Fruit fly (Drosophila melanogaster) whole organism, embryonic: ENCODE data around the gene CG14142.

Experiments
- Bgb ChIP-seq: fragments of 200-800 bp; sonication (Bioruptor generic); IDR thresholded peaks from 2 replicates; pipeline ENCODE4 v1.3.6; 2022; ENCODE audit warnings: missing biosample characterization, missing genetic modification characterization; ENCODE audit not compliant: partially characterized antibody
- C15 ChIP-seq: fragments of 200-800 bp; sonication (Bioruptor generic); IDR thresholded peaks from 3 replicates; pipeline ENCODE4 v1.3.6; 2022; ENCODE audit warnings: missing biosample characterization, missing genetic modification characterization
- CG10462 ChIP-seq: fragments of 200-800 bp; sonication (Bioruptor generic); optimal IDR thresholded peaks from 2 replicates; lab custom pipeline; 2016; ENCODE audit warnings: missing biosample characterization, missing genetic modification characterization
- CG12391 ChIP-seq: fragments of 200-800 bp; sonication (Bioruptor generic); optimal IDR thresholded peaks from 3 replicates; lab custom pipeline; 2018; ENCODE audit warnings: missing biosample characterization, mild to moderate bottlenecking, missing genetic modification characterization, moderate library complexity
- CG13296 ChIP-seq: fragments of 200-800 bp; sonication (Bioruptor generic); optimal IDR thresholded peaks from 3 replicates; lab custom pipeline; 2018; ENCODE audit warnings: missing biosample characterization, mild to moderate bottlenecking, missing genetic modification characterization
- CG14050 ChIP-seq: fragments of 200-800 bp; sonication (Bioruptor generic); IDR thresholded peaks from 3 replicates; pipeline ENCODE4 v1.3.6; 2022; ENCODE audit warnings: missing biosample characterization, missing genetic modification characterization
- CG15011 ChIP-seq: fragments of 200-800 bp; sonication (Bioruptor generic); optimal IDR thresholded peaks from 3 replicates; lab custom pipeline; 2018; ENCODE audit warnings: missing biosample characterization, mild to moderate bottlenecking, missing genetic modification characterization
- CG30020 ChIP-seq: fragments of 200-800 bp; optimal IDR thresholded peaks from 2 replicates; lab custom pipeline; 2019; ENCODE audit warnings: missing biosample characterization, mild to moderate bottlenecking, missing genetic modification characterization, moderate library complexity
- CG4282 ChIP-seq: fragments of 200-800 bp; sonication (Bioruptor generic); optimal IDR thresholded peaks from 2 replicates; lab custom pipeline; 2016; ENCODE audit warnings: missing biosample characterization, missing genetic modification characterization
- CG6175 ChIP-seq: fragments of 200-800 bp; sonication (Bioruptor generic); IDR thresholded peaks from 3 replicates; pipeline ENCODE4 v1.3.6; 2022; ENCODE audit warnings: missing biosample characterization, missing genetic modification characterization
- CG6254 ChIP-seq: fragments of 200-800 bp; sonication (Bioruptor generic); optimal IDR thresholded peaks from 3 replicates; lab custom pipeline; 2017; ENCODE audit warnings: mild to moderate bottlenecking, missing biosample characterization, missing genetic modification reagents, missing genetic modification characterization
- CG7786 ChIP-seq: fragments of 200-800 bp; sonication (Bioruptor generic); optimal IDR thresholded peaks from 2 replicates; lab custom pipeline; 2016; ENCODE audit warnings: missing biosample characterization, missing genetic modification characterization
- CG7987 ChIP-seq: fragments of 200-800 bp; sonication (Bioruptor generic); optimal IDR thresholded peaks from 2 replicates; lab custom pipeline; 2018; ENCODE audit warnings: missing biosample characterization, mild to moderate bottlenecking, missing genetic modification characterization, moderate library complexity
- CG8478 ChIP-seq: fragments of >200 bp; optimal IDR thresholded peaks from 2 replicates; lab custom pipeline; 2018
- Dek ChIP-seq: fragments of 200-800 bp; sonication (Bioruptor generic); optimal IDR thresholded peaks from 3 replicates; lab custom pipeline; 2019; ENCODE audit warnings: missing biosample characterization, mild to moderate bottlenecking, missing genetic modification characterization, moderate library complexity
- H15 ChIP-seq: fragments of 200-800 bp; sonication (Bioruptor generic); IDR thresholded peaks from 3 replicates; pipeline ENCODE4 v1.3.6; 2022; ENCODE audit warnings: missing biosample characterization, missing genetic modification characterization
- Hmr ChIP-seq: fragments of 200-800 bp; sonication (Bioruptor generic); optimal IDR thresholded peaks from 3 replicates; lab custom pipeline; 2017; ENCODE audit warnings: mild to moderate bottlenecking, missing biosample characterization, missing genetic modification reagents, missing genetic modification characterization
- Hr51 ChIP-seq, 2 experiments: fragments of 200-800 bp; sonication (Bioruptor generic); optimal IDR thresholded peaks; 2 replicates in 1 of 2; 3 replicates in 1 of 2; lab custom pipeline; 2016 to 2018; ENCODE audit warnings: missing biosample characterization in 2 of 2, missing genetic modification characterization in 2 of 2, mild to moderate bottlenecking in 1 of 2, moderate library complexity in 1 of 2
- MESR4 ChIP-seq: fragments of 200-800 bp; sonication (Bioruptor generic); optimal IDR thresholded peaks from 2 replicates; lab custom pipeline; 2018; ENCODE audit warnings: missing biosample characterization, mild to moderate bottlenecking, missing genetic modification characterization, moderate library complexity
- Mes4 ChIP-seq: fragments of 200-800 bp; sonication (Bioruptor generic); optimal IDR thresholded peaks from 2 replicates; lab custom pipeline; 2016; ENCODE audit warnings: missing biosample characterization, missing genetic modification characterization
- Myb ChIP-seq: fragments of 200-800 bp; sonication (Bioruptor generic); optimal IDR thresholded peaks from 2 replicates; lab custom pipeline; 2016; ENCODE audit warnings: missing biosample characterization, missing genetic modification characterization
- NC2α ChIP-seq: fragments of 200-800 bp; sonication (Bioruptor generic); optimal IDR thresholded peaks from 2 replicates; lab custom pipeline; 2016; ENCODE audit warnings: missing biosample characterization, missing genetic modification characterization
- Rx ChIP-seq: fragments of 200-800 bp; sonication (Bioruptor generic); IDR thresholded peaks from 2 replicates; pipeline ENCODE4 v1.3.6; 2022; ENCODE audit warnings: missing biosample characterization, missing genetic modification characterization
- Sox100B ChIP-seq: fragments of 200-800 bp; sonication (Bioruptor generic); optimal IDR thresholded peaks from 3 replicates; lab custom pipeline; 2018; ENCODE audit warnings: missing biosample characterization, mild to moderate bottlenecking, missing genetic modification characterization
- dmrt99B ChIP-seq: fragments of 200-800 bp; sonication (Bioruptor generic); optimal IDR thresholded peaks from 2 replicates; lab custom pipeline; 2018; ENCODE audit warnings: missing biosample characterization, mild to moderate bottlenecking, missing genetic modification characterization, moderate library complexity
- dpn ChIP-seq, 2 experiments: fragments of 200-800 bp; sonication (Bioruptor generic); optimal IDR thresholded peaks; 3 replicates each; lab custom pipeline; 2016; ENCODE audit warnings: missing biosample characterization in 2 of 2, missing genetic modification characterization in 2 of 2
- en ChIP-seq: fragments of 200-800 bp; sonication (Bioruptor generic); optimal IDR thresholded peaks from 2 replicates; lab custom pipeline; 2016; ENCODE audit warnings: missing biosample characterization, missing genetic modification characterization
- exex ChIP-seq: fragments of 200-800 bp; sonication (Bioruptor generic); optimal IDR thresholded peaks from 4 replicates; lab custom pipeline; 2018; ENCODE audit warnings: missing biosample characterization, mild to moderate bottlenecking, missing genetic modification characterization, moderate library complexity
- fd64A ChIP-seq: fragments of 200-800 bp; sonication (Bioruptor generic); optimal IDR thresholded peaks from 3 replicates; lab custom pipeline; 2018; ENCODE audit warnings: missing biosample characterization, mild to moderate bottlenecking, missing genetic modification characterization
- fru ChIP-seq: fragments of >200 bp; optimal IDR thresholded peaks from 2 replicates; lab custom pipeline; 2017
- gcm ChIP-seq: fragments of 200-800 bp; sonication (Bioruptor generic); optimal IDR thresholded peaks from 2 replicates; lab custom pipeline; 2019; ENCODE audit warnings: missing biosample characterization, mild to moderate bottlenecking, missing genetic modification characterization, moderate library complexity
- gro ChIP-seq: fragments of 200-800 bp; sonication (Bioruptor generic); optimal IDR thresholded peaks from 2 replicates; lab custom pipeline; 2016; ENCODE audit warnings: missing biosample characterization, missing genetic modification characterization
- gt ChIP-seq: fragments of 200-800 bp; sonication (Bioruptor generic); IDR thresholded peaks from 2 replicates; pipeline ENCODE4 v1.3.6; 2022; ENCODE audit warnings: missing biosample characterization, missing genetic modification characterization
- h ChIP-seq: fragments of >200 bp; optimal IDR thresholded peaks from 2 replicates; lab custom pipeline; 2017
- inv ChIP-seq: fragments of 200-800 bp; sonication (Bioruptor generic); IDR thresholded peaks from 2 replicates; pipeline ENCODE4 v1.3.6; 2022; ENCODE audit warnings: missing biosample characterization, missing genetic modification characterization; ENCODE audit not compliant: partially characterized antibody
- jumu ChIP-seq: fragments of 200-800 bp; sonication (Bioruptor generic); optimal IDR thresholded peaks from 3 replicates; lab custom pipeline; 2016; ENCODE audit warnings: missing biosample characterization, missing genetic modification characterization
- lmd ChIP-seq: fragments of 200-800 bp; sonication (Bioruptor generic); IDR thresholded peaks from 2 replicates; pipeline ENCODE4 v1.3.6; 2022; ENCODE audit warnings: missing biosample characterization, missing genetic modification characterization
- maf-S ChIP-seq: fragments of 200-800 bp; sonication (Bioruptor generic); optimal IDR thresholded peaks from 2 replicates; lab custom pipeline; 2016; ENCODE audit warnings: missing biosample characterization, missing genetic modification characterization
- mld ChIP-seq: fragments of 200-800 bp; sonication (Bioruptor generic); IDR thresholded peaks from 3 replicates; pipeline ENCODE4 v1.3.6; 2022; ENCODE audit warnings: missing biosample characterization, missing genetic modification characterization; ENCODE audit not compliant: partially characterized antibody
- nau ChIP-seq: fragments of 200-800 bp; sonication (Bioruptor generic); optimal IDR thresholded peaks from 3 replicates; lab custom pipeline; 2017; ENCODE audit warnings: missing biosample characterization, mild to moderate bottlenecking, missing genetic modification characterization, missing genetic modification reagents
- nmo ChIP-seq: fragments of 200-800 bp; sonication (Bioruptor generic); optimal IDR thresholded peaks from 2 replicates; lab custom pipeline; 2018; ENCODE audit warnings: missing biosample characterization, mild to moderate bottlenecking, missing genetic modification characterization, moderate library complexity
- pan ChIP-seq, 4 experiments: fragments of >200 bp in 3 of 4; fragments of 200-800 bp in 1 of 4; sonication (Bioruptor generic) in 1 of 4; optimal IDR thresholded peaks in 3 of 4; IDR thresholded peaks in 1 of 4; 2 replicates each; pipeline versions ENCODE4 v1.3.6 to Lab custom; 2017 to 2022; ENCODE audit warnings: missing biosample characterization in 2 of 4, missing genetic modification characterization in 2 of 4, mixed read lengths in 1 of 4
- phol ChIP-seq: fragments of 200-800 bp; sonication (Bioruptor generic); optimal IDR thresholded peaks from 3 replicates; lab custom pipeline; 2018; ENCODE audit warnings: missing biosample characterization, mild to moderate bottlenecking, missing genetic modification characterization, moderate library complexity
- pros ChIP-seq: fragments of 200-800 bp; sonication (Bioruptor generic); optimal IDR thresholded peaks from 3 replicates; lab custom pipeline; 2019; ENCODE audit warnings: missing biosample characterization, mild to moderate bottlenecking, missing genetic modification characterization, moderate library complexity
- sima ChIP-seq: fragments of 200-800 bp; sonication (Bioruptor generic); optimal IDR thresholded peaks from 2 replicates; lab custom pipeline; 2016; ENCODE audit warnings: missing biosample characterization, missing genetic modification characterization
- sisA ChIP-seq: fragments of 200-800 bp; sonication (Bioruptor generic); IDR thresholded peaks from 2 replicates; pipeline ENCODE4 v1.3.6; 2022; ENCODE audit warnings: missing biosample characterization, missing genetic modification characterization
- sr ChIP-seq: fragments of 200-800 bp; sonication (Bioruptor generic); IDR thresholded peaks from 3 replicates; pipeline ENCODE4 v1.3.6; 2022; ENCODE audit warnings: missing biosample characterization, missing genetic modification characterization
- tin ChIP-seq: fragments of 200-800 bp; sonication (Bioruptor generic); optimal IDR thresholded peaks from 3 replicates; lab custom pipeline; 2016; ENCODE audit warnings: missing biosample characterization, missing genetic modification characterization
- ttk ChIP-seq: fragments of 200-800 bp; sonication (Bioruptor generic); IDR thresholded peaks from 2 replicates; pipeline ENCODE4 v2.1.2; 2022; ENCODE audit warnings: missing biosample characterization, missing genetic modification characterization
- wor ChIP-seq: fragments of 200-800 bp; sonication (Bioruptor generic); IDR thresholded peaks from 2 replicates; pipeline ENCODE4 v1.3.6; 2022; ENCODE audit warnings: missing biosample characterization, missing genetic modification characterization
- zen2 ChIP-seq: fragments of 200-800 bp; sonication (Bioruptor generic); IDR thresholded peaks from 3 replicates; pipeline ENCODE4 v1.3.6; 2022; ENCODE audit warnings: missing biosample characterization, missing genetic modification characterization; ENCODE audit not compliant: partially characterized antibody

Gene CG14142

DNA sequence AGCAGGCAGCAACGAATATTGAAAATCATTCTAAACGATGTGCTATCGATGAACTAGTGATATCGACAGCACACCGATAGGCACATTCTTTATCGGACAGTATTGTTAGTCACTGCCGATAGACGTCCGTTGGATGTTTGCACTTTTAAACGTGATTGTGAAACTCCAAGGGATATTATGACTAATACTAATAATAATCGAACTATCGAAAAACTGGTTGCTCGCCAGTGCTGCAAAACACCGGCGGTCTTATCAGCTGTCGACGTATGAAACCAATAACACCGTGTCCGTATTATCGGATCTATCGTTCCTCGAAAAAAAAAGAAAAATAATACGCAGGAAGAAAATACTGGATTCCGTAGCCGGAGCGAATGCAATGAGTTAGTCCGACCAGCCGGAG is 37.2 kb downstream of the CG14142 start, which contains the start of the genes Ube3a and CG7600 (continued):
- TF ChIP-seq Mes4 (GFP tag; lab: Kevin White, UChicago) (peak; percentile 53), CG14050 (GFP tag; lab: Robert Waterston, UW) (no peak), MESR4 (GFP tag; lab: Kevin White, UChicago) (peak; percentile 81), CG7786 (GFP tag; lab: Kevin White, UChicago) (peak; percentile 63), h (no peak), en (GFP tag; lab: Kevin White, UChicago) (no peak), Myb (peak; percentile 99), Hmr (peak; percentile 67), fd64A (GFP tag; lab: Kevin White, UChicago) (no peak), pan (optimal IDR thresholded peaks at IDR 0.05; lab: Kevin White, UChicago) (no peak), pan (GFP tag; optimal IDR thresholded peaks at IDR 0.05 in 1 of 2, IDR thresholded peaks at IDR 0.05 in 1 of 2) (no peak), Sox100B (GFP tag; lab: Kevin White, UChicago) (no peak), CG30020 (tag; lab: Kevin White, UChicago) (peak; percentile 56), ttk (no peak), inv (peak; percentile 97), Dek (tag; lab: Kevin White, UChicago) (no peak), CG10462 (GFP tag; lab: Kevin White, UChicago) (no peak), Hr51 (GFP tag; optimal IDR thresholded peaks at IDR 0.05; lab: Kevin White, UChicago) (peak; percentile 5 to 33), CG13296 (GFP tag; lab: Kevin White, UChicago) (peak; percentile 27), CG12391 (tag; lab: Kevin White, UChicago) (peak; percentile 58), CG6175 (no peak), nmo (GFP tag; lab: Kevin White, UChicago) (peak; percentile 66), nau (GFP tag; lab: Kevin White, UChicago) (peak; percentile 40), tin (peak; percentile 28), dpn (GFP tag; optimal IDR thresholded peaks at IDR 0.05; lab: Kevin White, UChicago) (peak; percentile 43 to 56), maf-S (GFP tag; lab: Kevin White, UChicago) (no peak), H15 (GFP tag; lab: Robert Waterston, UW) (no peak), jumu (GFP tag; lab: Kevin White, UChicago) (peak; percentile 26), Rx (GFP tag; lab: Robert Waterston, UW) (no peak), phol (tag; lab: Kevin White, UChicago) (peak; percentile 53), CG15011 (GFP tag; lab: Kevin White, UChicago) (no peak), exex (tag; lab: Kevin White, UChicago) (peak; percentile 65), C15 (GFP tag; lab: Robert Waterston, UW) (no peak), dmrt99B (tag; lab: Kevin White, UChicago) (no peak), CG6254 (peak; percentile 31), sr (no peak), lmd (peak; percentile 32; the same call in 1 of the 2 replicates), CG7987 (peak; percentile 62), zen2 (peak; percentile 100), fru (lab: Kevin White, UChicago) (no peak), mld (GFP tag; lab: Robert Waterston, UW) (peak; percentile 100), pros (GFP tag; lab: Kevin White, UChicago) (no peak), CG4282 (peak; percentile 23), sisA (GFP tag; lab: Robert Waterston, UW) (no peak), NC2α (GFP tag; lab: Kevin White, UChicago) (no peak), sima (GFP tag; lab: Kevin White, UChicago) (no peak), wor (GFP tag; lab: Robert Waterston, UW) (no peak), Bgb (peak; percentile 100), gt (GFP tag; lab: Robert Waterston, UW) (no peak), gcm (peak; percentile 2), gro (GFP tag; lab: Kevin White, UChicago) (peak; percentile 63), CG8478 (lab: Kevin White, UChicago) (no peak)
